Fruit fly (Drosophila melanogaster): Measurements from ENCODE around the gene CG10405.

Gene CG10405

dm6 chr3R:16431707-16432106 is 22.6 kb upstream of the CG10405 start (continued):
- TF ChIP-seq CG9932 (GFP tag; IDR thresholded peaks at IDR 0.05) (peak; percentile 51; the same call in 1 of the 2 replicates), Scr (GFP tag; IDR thresholded peaks at IDR 0.05; ENCODE audit: partially characterized antibody) (peak; percentile 54), Chrac-16 (GFP tag; optimal IDR thresholded peaks at IDR 0.05) (peak; percentile 5), MTF-1 (GFP tag; optimal IDR thresholded peaks at IDR 0.05; ENCODE audit: borderline replicate concordance) (peak; percentile 55), CG7963 (GFP tag; IDR thresholded peaks at IDR 0.05; ENCODE audit: partially characterized antibody) (peak; percentile 76), NfI (GFP tag; optimal IDR thresholded peaks at IDR 0.05) (peak; percentile 50), Doc2 (GFP tag; IDR thresholded peaks at IDR 0.05) (no peak), ab (GFP tag; optimal IDR thresholded peaks at IDR 0.05) (no peak), Fer3 (tag; optimal IDR thresholded peaks at IDR 0.05) (no peak), D19A (tag; optimal IDR thresholded peaks at IDR 0.05) (no peak), CG17361 (GFP tag; IDR thresholded peaks at IDR 0.05) (no peak), CG16813 (GFP tag; IDR thresholded peaks at IDR 0.05; ENCODE audit: partially characterized antibody) (peak; percentile 67), CG7839 (tag; optimal IDR thresholded peaks at IDR 0.05) (peak; percentile 44), CTCF (GFP tag; optimal IDR thresholded peaks at IDR 0.05) (peak; percentile 98), ara (GFP tag; IDR thresholded peaks at IDR 0.05) (no peak), CG15073 (GFP tag; optimal IDR thresholded peaks at IDR 0.05) (no peak), CG18011 (GFP tag; optimal IDR thresholded peaks at IDR 0.05) (no peak), Bgb (GFP tag; IDR thresholded peaks at IDR 0.05; ENCODE audit: partially characterized antibody) (peak; percentile 80), HHEX (GFP tag; optimal IDR thresholded peaks at IDR 0.05) (no peak), pb (GFP tag; optimal IDR thresholded peaks at IDR 0.05) (peak; percentile 8), CG8765 (GFP tag; IDR thresholded peaks at IDR 0.05) (no peak), sqz (GFP tag; optimal IDR thresholded peaks at IDR 0.05) (peak; percentile 19), NC2α (GFP tag; optimal IDR thresholded peaks at IDR 0.05) (peak; percentile 51), kni (GFP tag; optimal IDR thresholded peaks at IDR 0.05) (no peak), Dip2 (GFP tag; IDR thresholded peaks at IDR 0.05) (no peak), CG16815 (GFP tag; optimal IDR thresholded peaks at IDR 0.05) (no peak), dan (GFP tag; IDR thresholded peaks at IDR 0.05) (no peak), Asciz (GFP tag; optimal IDR thresholded peaks at IDR 0.05) (no peak), lmd (GFP tag; IDR thresholded peaks at IDR 0.05) (no peak), ken (GFP tag; IDR thresholded peaks at IDR 0.05) (peak; percentile 65; the same call in 1 of the 3 replicates), Ada2b (GFP tag; IDR thresholded peaks at IDR 0.05) (no peak), Xbp1 (GFP tag; optimal IDR thresholded peaks at IDR 0.05) (peak; percentile 67), lilli (GFP tag; optimal IDR thresholded peaks at IDR 0.05) (peak; percentile 44), her (GFP tag; optimal IDR thresholded peaks at IDR 0.05) (peak; percentile 58), CG7556 (GFP tag; optimal IDR thresholded peaks at IDR 0.05) (no peak), cato (GFP tag; optimal IDR thresholded peaks at IDR 0.05; ENCODE audit: borderline replicate concordance) (no peak), CG4820 (GFP tag; optimal IDR thresholded peaks at IDR 0.05) (peak; percentile 15), salm (tag; optimal IDR thresholded peaks at IDR 0.05) (no peak), Hand (GFP tag; optimal IDR thresholded peaks at IDR 0.05) (no peak), CG6689 (GFP tag; IDR thresholded peaks at IDR 0.05) (0 out of 2 replicates have a peak, but pooled peaks have one; percentile 14), CG13287 (GFP tag; IDR thresholded peaks at IDR 0.05; ENCODE audit: partially characterized antibody) (peak; percentile 65; the same call in 1 of the 2 replicates), crol (GFP tag; IDR thresholded peaks at IDR 0.05) (no peak), CG32772 (GFP tag; IDR thresholded peaks at IDR 0.05) (0 out of 2 replicates have a peak, but pooled peaks have one; percentile 28), tx (GFP tag; optimal IDR thresholded peaks at IDR 0.05) (peak; percentile 29), CG1602 (GFP tag; optimal IDR thresholded peaks at IDR 0.05) (peak; percentile 1), CG17359 (tag; optimal IDR thresholded peaks at IDR 0.05) (peak; percentile 54), fd102C (GFP tag; optimal IDR thresholded peaks at IDR 0.05) (peak; percentile 27), CG18619 (GFP tag; optimal IDR thresholded peaks at IDR 0.05) (peak; percentile 17), Ets97D (GFP tag; optimal IDR thresholded peaks at IDR 0.05) (peak; percentile 40), sisA (GFP tag; IDR thresholded peaks at IDR 0.05) (peak; percentile 37; the same call in 1 of the 2 replicates), ash1 (GFP tag; optimal IDR thresholded peaks at IDR 0.05) (peak; percentile 10)
